Fruit fly (Drosophila melanogaster): Measurements from ENCODE around the gene CG32447.

The CG32447 gene

DNA sequence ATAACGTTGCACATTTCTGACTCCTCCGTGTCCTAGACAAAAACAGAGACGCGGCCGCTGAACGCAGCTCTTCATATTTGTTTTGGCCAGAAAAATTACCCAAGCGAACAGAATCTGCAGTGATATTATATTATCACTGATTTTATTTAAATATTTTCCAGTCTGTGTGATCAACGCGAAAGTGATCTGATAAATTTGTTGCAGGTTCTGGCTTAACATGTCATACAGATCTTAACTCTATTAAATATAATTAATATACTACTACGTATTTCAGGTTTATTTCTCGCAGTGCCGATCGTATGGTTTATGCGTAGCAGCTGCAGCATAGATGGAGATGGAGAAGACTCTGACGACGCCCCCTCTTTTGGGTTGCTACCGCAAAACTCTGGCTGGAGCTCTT lies 14.7 kb upstream of the CG32447 start (continued):
- TF ChIP-seq CG16779 (tag; optimal IDR thresholded peaks at IDR 0.05) (no peak), acj6 (GFP tag; optimal IDR thresholded peaks at IDR 0.05) (peak; percentile 49), Ets96B (tag; optimal IDR thresholded peaks at IDR 0.05) (peak; percentile 77), CG6276 (GFP tag; optimal IDR thresholded peaks at IDR 0.05) (no peak), Hr38 (GFP tag; optimal IDR thresholded peaks at IDR 0.05) (no peak), CG8319 (GFP tag; optimal IDR thresholded peaks at IDR 0.05) (no peak), dsx (GFP tag; optimal IDR thresholded peaks at IDR 0.05; ENCODE audit: poor library complexity, severe bottlenecking) (peak; percentile 63), pdm3 (GFP tag; optimal IDR thresholded peaks at IDR 0.05) (peak; percentile 23), CG4318 (GFP tag; optimal IDR thresholded peaks at IDR 0.05) (no peak), lz (GFP tag; optimal IDR thresholded peaks at IDR 0.05) (no peak), Hr4 (GFP tag; optimal IDR thresholded peaks at IDR 0.05) (no peak), fd59A (GFP tag; optimal IDR thresholded peaks at IDR 0.05) (peak; percentile 69), CG32006 (GFP tag; optimal IDR thresholded peaks at IDR 0.05) (peak; percentile 25), CG9139 (GFP tag; optimal IDR thresholded peaks at IDR 0.05) (no peak), topi (GFP tag; optimal IDR thresholded peaks at IDR 0.05) (peak; percentile 15)

DNA sequence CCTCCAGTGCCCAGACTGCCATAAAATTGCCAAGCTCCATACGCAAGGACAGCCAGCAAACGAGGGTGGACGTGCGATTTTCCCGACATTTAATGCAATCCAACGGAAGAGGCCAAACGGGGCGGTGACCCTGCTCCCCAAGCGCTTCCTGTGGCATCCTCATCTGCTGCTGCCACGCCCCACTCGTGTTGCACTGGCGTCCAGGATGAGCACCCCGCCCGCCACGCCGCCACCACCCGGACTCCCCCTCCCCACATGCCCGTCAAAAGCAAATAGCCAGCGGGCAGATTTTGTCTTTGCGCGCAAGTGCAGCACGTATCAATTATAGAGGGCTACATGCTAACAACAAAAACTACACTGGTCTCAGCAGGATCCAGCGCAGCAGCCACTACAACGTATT lies 12.1 kb upstream of the CG32447 start:
- no peak for TF ChIP-seq Eip93F (GFP tag; optimal IDR thresholded peaks at IDR 0.05)
- TF ChIP-seq svp (GFP tag) = peak; percentile 1
- no peak for TF ChIP-seq CG8319 (GFP tag; optimal IDR thresholded peaks at IDR 0.05)
- no peak for TF ChIP-seq CG10669 (GFP tag; optimal IDR thresholded peaks at IDR 0.05)
- TF ChIP-seq CG1621 (tag; optimal IDR thresholded peaks at IDR 0.05) = peak; percentile 10

DNA sequence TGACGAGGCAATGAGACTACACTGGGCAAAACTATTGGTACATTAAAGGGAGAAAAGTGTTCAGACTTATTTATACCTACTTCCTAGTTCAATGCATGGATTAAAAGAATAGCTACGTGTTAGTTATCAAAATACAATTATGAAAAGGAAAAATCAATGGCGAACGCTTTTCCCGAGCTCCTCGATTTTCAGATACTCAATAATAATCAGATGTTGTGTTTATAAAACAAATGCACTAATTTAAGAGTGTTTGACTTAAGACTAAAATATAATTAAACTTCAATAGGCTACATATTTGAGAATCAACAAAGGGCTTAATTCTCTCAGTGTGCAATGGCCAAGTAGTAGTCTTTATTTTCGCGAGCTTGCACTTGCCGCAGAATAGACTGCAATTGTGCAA lies 9.8 kb upstream of the CG32447 start:
- TF ChIP-seq CG6808 (GFP tag; optimal IDR thresholded peaks at IDR 0.05) (peak; percentile 34), achi (GFP tag; optimal IDR thresholded peaks at IDR 0.05) (no peak), topi (GFP tag; optimal IDR thresholded peaks at IDR 0.05) (peak; percentile 31), CG4318 (GFP tag; optimal IDR thresholded peaks at IDR 0.05) (peak; percentile 52), Eip75B (GFP tag; optimal IDR thresholded peaks at IDR 0.05) (peak; percentile 29), dsx (GFP tag; optimal IDR thresholded peaks at IDR 0.05; ENCODE audit: poor library complexity, severe bottlenecking) (no peak), Eip78C (GFP tag) (peak; percentile 85), CG10631 (GFP tag; optimal IDR thresholded peaks at IDR 0.05) (peak; percentile 58), CG1621 (tag; optimal IDR thresholded peaks at IDR 0.05) (peak; percentile 3), ss (GFP tag; optimal IDR thresholded peaks at IDR 0.05) (no peak), lz (GFP tag; optimal IDR thresholded peaks at IDR 0.05) (no peak), svp (GFP tag) (no peak), CG7368 (GFP tag; optimal IDR thresholded peaks at IDR 0.05) (no peak), fd85E (GFP tag; optimal IDR thresholded peaks at IDR 0.05) (no peak), CG32006 (GFP tag; optimal IDR thresholded peaks at IDR 0.05) (peak; percentile 83), fkh (GFP tag; optimal IDR thresholded peaks at IDR 0.05) (no peak), Gug (GFP tag; IDR thresholded peaks at IDR 0.05) (peak; percentile 13; the same call in 1 of the 2 replicates), CG11762 (GFP tag; optimal IDR thresholded peaks at IDR 0.05; ENCODE audit: insufficient read depth) (no peak), Smox (GFP tag; optimal IDR thresholded peaks at IDR 0.05) (peak; percentile 25), Sox102F (GFP tag; optimal IDR thresholded peaks at IDR 0.05) (peak; percentile 10), esn (GFP tag; optimal IDR thresholded peaks at IDR 0.05) (peak; percentile 36), CG31627 (GFP tag; optimal IDR thresholded peaks at IDR 0.05) (peak; percentile 14), Met (GFP tag; optimal IDR thresholded peaks at IDR 0.05) (peak; percentile 13), Hr38 (GFP tag; optimal IDR thresholded peaks at IDR 0.05) (no peak), eg (GFP tag; IDR thresholded peaks at IDR 0.05) (0 out of 3 replicates have a peak, but pooled peaks have one; percentile 30), CG3919 (GFP tag; optimal IDR thresholded peaks at IDR 0.05) (peak; percentile 48), spab (GFP tag; optimal IDR thresholded peaks at IDR 0.05) (peak; percentile 28), CG6792 (GFP tag; optimal IDR thresholded peaks at IDR 0.05) (peak; percentile 3), acj6 (GFP tag; optimal IDR thresholded peaks at IDR 0.05) (peak; percentile 38), CG9139 (GFP tag; optimal IDR thresholded peaks at IDR 0.05) (no peak), CG8319 (GFP tag; optimal IDR thresholded peaks at IDR 0.05) (no peak), CG16779 (tag; optimal IDR thresholded peaks at IDR 0.05) (peak; percentile 13), CG3032 (tag; optimal IDR thresholded peaks at IDR 0.05) (peak; percentile 41), Hr39 (GFP tag; optimal IDR thresholded peaks at IDR 0.05) (peak; percentile 25), CG6276 (GFP tag; optimal IDR thresholded peaks at IDR 0.05) (peak; percentile 11), OdsH (GFP tag; optimal IDR thresholded peaks at IDR 0.05) (peak; percentile 54), CG15336 (GFP tag; IDR thresholded peaks at IDR 0.05) (peak; percentile 31; the same call in 1 of the 2 replicates), vri (GFP tag; optimal IDR thresholded peaks at IDR 0.05) (no peak), CG10669 (GFP tag; optimal IDR thresholded peaks at IDR 0.05) (peak; percentile 9), CG8632 (GFP tag; optimal IDR thresholded peaks at IDR 0.05) (no peak), CG11294 (GFP tag; IDR thresholded peaks at IDR 0.05) (no peak)
